Worm (Caenorhabditis elegans) whole organism, L4 larva: ENCODE data around the gene nlp-52.

Source experiments
- R02D3.7 ChIP-seq: fragments of 150-350 bp; sonication (generic microtip); optimal IDR thresholded peaks from 3 replicates; lab custom pipeline; 2014; ENCODE audit warnings: missing biosample characterization, missing genetic modification characterization
- jun-1 ChIP-seq: fragments of 150-350 bp; optimal IDR thresholded peaks from 2 replicates; lab custom pipeline; 2014; ENCODE audit warnings: missing biosample characterization, missing genetic modification reagents, missing genetic modification characterization
- lsy-2 ChIP-seq, 2 experiments: fragments of 150-350 bp in 1 of 2; sonication (generic microtip) in 1 of 2; optimal IDR thresholded peaks; 2 replicates each; lab custom pipeline; 2014 to 2017; ENCODE audit warnings: missing biosample characterization in 2 of 2, missing genetic modification characterization in 2 of 2
- mxl-3 ChIP-seq: fragments of 200-800 bp; sonication (Bioruptor generic); optimal IDR thresholded peaks from 2 replicates; lab custom pipeline; 2018; ENCODE audit warnings: mild to moderate bottlenecking, missing genetic modification characterization, missing compliant biosample characterization
- nhr-6 ChIP-seq: fragments of 150-350 bp; optimal IDR thresholded peaks from 2 replicates; lab custom pipeline; 2014; ENCODE audit warnings: missing biosample characterization, missing genetic modification characterization
- php-3 ChIP-seq: fragments of 200-800 bp; sonication (Bioruptor generic); IDR thresholded peaks from 2 replicates; pipeline ENCODE4 v1.3.6; 2022; ENCODE audit warnings: missing genetic modification reagents, missing genetic modification characterization, missing compliant biosample characterization

- no peak for TF ChIP-seq jun-1 (tag; lab: Kevin White, UChicago)
- no peak for TF ChIP-seq lsy-2 (tag; optimal IDR thresholded peaks at IDR 0.05; lab: Kevin White, UChicago)
- TF ChIP-seq nhr-6 (tag; lab: Kevin White, UChicago): no peak
- TF ChIP-seq R02D3.7 (tag; lab: Kevin White, UChicago): no peak
- no peak for TF ChIP-seq mxl-3 (GFP tag; lab: Kevin White, UChicago)
- no peak for TF ChIP-seq php-3 (GFP tag; lab: Robert Waterston, UW)
Measured at ce11 chrIII:768528-768927, 7.0 kb downstream of the nlp-52 start.
